Worm (Caenorhabditis elegans) whole organism, mixed stage, embryonic: ENCODE measurements around the gene odd-1.

Source experiments
- M03D4.4 ChIP-seq: sonication (generic microtip); optimal IDR thresholded peaks from 2 replicates; lab custom pipeline; 2017; ENCODE audit warnings: mild to moderate bottlenecking, missing genetic modification characterization, missing compliant biosample characterization
- bed-3 ChIP-seq: fragments of 200-800 bp; sonication (Bioruptor generic); optimal IDR thresholded peaks from 3 replicates; lab custom pipeline; 2018; ENCODE audit warnings: mild to moderate bottlenecking, missing genetic modification characterization, moderate library complexity, missing compliant biosample characterization
- blmp-1 ChIP-seq: fragments of 150-350 bp; optimal IDR thresholded peaks from 2 replicates; lab custom pipeline; 2014; ENCODE audit warnings: missing biosample characterization, missing genetic modification characterization
- ceh-39 ChIP-seq: fragments of 150-350 bp; optimal IDR thresholded peaks from 2 replicates; lab custom pipeline; 2014; ENCODE audit warnings: missing biosample characterization, missing genetic modification characterization
- ceh-43 ChIP-seq: fragments of 200-800 bp; sonication (Bioruptor generic); optimal IDR thresholded peaks from 2 replicates; lab custom pipeline; 2018; ENCODE audit warnings: mild to moderate bottlenecking, missing genetic modification characterization, moderate library complexity, missing compliant biosample characterization
- ceh-83 ChIP-seq: fragments of 200-800 bp; sonication (Bioruptor generic); optimal IDR thresholded peaks from 2 replicates; lab custom pipeline; 2018; ENCODE audit warnings: mild to moderate bottlenecking, missing genetic modification characterization, missing compliant biosample characterization
- ces-1 ChIP-seq: fragments of 150-350 bp; optimal IDR thresholded peaks from 2 replicates; lab custom pipeline; 2014; ENCODE audit warnings: missing biosample characterization, missing genetic modification reagents, missing genetic modification characterization
- cnd-1 ChIP-seq: fragments of 200-800 bp; sonication (Bioruptor generic); optimal IDR thresholded peaks from 2 replicates; lab custom pipeline; 2018; ENCODE audit warnings: mild to moderate bottlenecking, missing genetic modification characterization, missing compliant biosample characterization
- drap-1 ChIP-seq: fragments of 200-800 bp; sonication (Bioruptor generic); optimal IDR thresholded peaks from 3 replicates; lab custom pipeline; 2018; ENCODE audit warnings: mild to moderate bottlenecking, missing genetic modification characterization, missing compliant biosample characterization
- elt-1 ChIP-seq: sonication (generic microtip); optimal IDR thresholded peaks from 2 replicates; lab custom pipeline; 2017; ENCODE audit warnings: missing genetic modification characterization, mild to moderate bottlenecking, missing compliant biosample characterization, antibody characterized with exemption, moderate library complexity, borderline replicate concordance; ENCODE audit not compliant: insufficient read depth
- elt-3 ChIP-seq: fragments of 150-350 bp; optimal IDR thresholded peaks from 2 replicates; lab custom pipeline; 2014; ENCODE audit warnings: missing biosample characterization, missing genetic modification characterization
- flh-1 ChIP-seq: fragments of 200-800 bp; sonication (Bioruptor generic); optimal IDR thresholded peaks from 2 replicates; lab custom pipeline; 2018; ENCODE audit warnings: mild to moderate bottlenecking, missing genetic modification characterization, moderate library complexity, missing compliant biosample characterization
- ham-2 ChIP-seq: fragments of 200-800 bp; sonication (Bioruptor generic); optimal IDR thresholded peaks from 2 replicates; lab custom pipeline; 2018; ENCODE audit warnings: mild to moderate bottlenecking, missing genetic modification characterization, missing compliant biosample characterization
- hlh-1 ChIP-seq: fragments of 150-350 bp; optimal IDR thresholded peaks from 2 replicates; lab custom pipeline; 2014; ENCODE audit warnings: missing biosample characterization, missing genetic modification reagents, missing genetic modification characterization
- lin-13 ChIP-seq: fragments of 150-350 bp; optimal IDR thresholded peaks from 2 replicates; lab custom pipeline; 2014; ENCODE audit warnings: missing biosample characterization, missing genetic modification characterization
- lin-32 ChIP-seq: fragments of 200-800 bp; sonication (Bioruptor generic); optimal IDR thresholded peaks from 2 replicates; lab custom pipeline; 2018; ENCODE audit warnings: mild to moderate bottlenecking, missing genetic modification characterization, missing compliant biosample characterization
- lsy-2 ChIP-seq: fragments of 150-350 bp; optimal IDR thresholded peaks from 2 replicates; lab custom pipeline; 2014; ENCODE audit warnings: missing biosample characterization, missing genetic modification characterization
- mab-5 ChIP-seq: fragments of 150-350 bp; optimal IDR thresholded peaks from 2 replicates; lab custom pipeline; 2014; ENCODE audit warnings: missing biosample characterization, missing genetic modification characterization
- mep-1 ChIP-seq: fragments of 150-350 bp; optimal IDR thresholded peaks from 2 replicates; lab custom pipeline; 2017; ENCODE audit warnings: missing biosample characterization, missing genetic modification reagents, missing genetic modification characterization, inconsistent platforms
- nhr-12 ChIP-seq: fragments of 150-350 bp; optimal IDR thresholded peaks from 2 replicates; lab custom pipeline; 2014; ENCODE audit warnings: missing biosample characterization, missing genetic modification characterization
- nhr-2 ChIP-seq: fragments of 150-350 bp; optimal IDR thresholded peaks from 2 replicates; lab custom pipeline; 2014; ENCODE audit warnings: missing biosample characterization, missing genetic modification characterization
- nhr-237 ChIP-seq: fragments of 150-350 bp; optimal IDR thresholded peaks from 2 replicates; lab custom pipeline; 2014; ENCODE audit warnings: missing biosample characterization, missing genetic modification characterization
- nhr-28 ChIP-seq: fragments of 150-350 bp; optimal IDR thresholded peaks from 2 replicates; lab custom pipeline; 2014; ENCODE audit warnings: missing biosample characterization, missing genetic modification characterization
- nhr-76 ChIP-seq: sonication (generic microtip); optimal IDR thresholded peaks from 2 replicates; lab custom pipeline; 2017; ENCODE audit warnings: missing biosample characterization, missing genetic modification characterization
- pha-4 ChIP-seq: fragments of 150-350 bp; optimal IDR thresholded peaks from 2 replicates; lab custom pipeline; 2018; ENCODE audit warnings: missing biosample characterization, missing genetic modification reagents, missing genetic modification characterization
- sem-2 ChIP-seq: fragments of 200-800 bp; sonication (Bioruptor generic); optimal IDR thresholded peaks from 2 replicates; lab custom pipeline; 2018; ENCODE audit warnings: mild to moderate bottlenecking, missing genetic modification characterization, missing compliant biosample characterization
- sptf-1 ChIP-seq: sonication (generic microtip); optimal IDR thresholded peaks from 2 replicates; lab custom pipeline; 2017; ENCODE audit warnings: mild to moderate bottlenecking, missing genetic modification characterization, moderate library complexity, missing compliant biosample characterization
- tbx-8 ChIP-seq: fragments of 200-800 bp; sonication (Bioruptor generic); optimal IDR thresholded peaks from 2 replicates; lab custom pipeline; 2018; ENCODE audit warnings: mild to moderate bottlenecking, missing genetic modification characterization, moderate library complexity, missing compliant biosample characterization
- unc-120 ChIP-seq: sonication (generic microtip); optimal IDR thresholded peaks from 2 replicates; lab custom pipeline; 2017; ENCODE audit warnings: missing genetic modification characterization, missing compliant biosample characterization; ENCODE audit not compliant: poor library complexity, severe bottlenecking
- unc-39 ChIP-seq: fragments of 150-350 bp; optimal IDR thresholded peaks from 2 replicates; lab custom pipeline; 2014; ENCODE audit warnings: missing biosample characterization, missing genetic modification characterization
- unc-62 ChIP-seq: fragments of 150-350 bp; optimal IDR thresholded peaks from 2 replicates; lab custom pipeline; 2014; ENCODE audit warnings: missing biosample characterization, missing genetic modification reagents, missing genetic modification characterization
- zip-8 ChIP-seq: fragments of 150-350 bp; optimal IDR thresholded peaks from 2 replicates; lab custom pipeline; 2014; ENCODE audit warnings: missing biosample characterization, missing genetic modification characterization

odd-1 gene

ce11 chrIII:7095156-7095555 is 13.0 kb upstream of the odd-1 start, which contains the start of gene nhr-9:
Gene nhr-9, plus strand, starts transcription at chrIII:7095462.
- TF ChIP-seq lin-13 (tag; lab: Kevin White, UChicago): no peak
- no peak for TF ChIP-seq lin-32 (GFP tag; lab: Kevin White, UChicago)
- no peak for TF ChIP-seq sptf-1
- no peak for TF ChIP-seq ham-2 (GFP tag; lab: Kevin White, UChicago)
- TF ChIP-seq nhr-2: no peak
- no peak for TF ChIP-seq ceh-39
- no peak for TF ChIP-seq elt-3 (tag; lab: Kevin White, UChicago)
- TF ChIP-seq flh-1 (GFP tag; lab: Kevin White, UChicago): no peak
- no peak for TF ChIP-seq pha-4 (tag; lab: Kevin White, UChicago)
- no peak for TF ChIP-seq unc-120
- no peak for TF ChIP-seq cnd-1 (tag; lab: Kevin White, UChicago)
- no peak for TF ChIP-seq ceh-83 (GFP tag; lab: Kevin White, UChicago)
- TF ChIP-seq unc-62 (GFP tag; lab: Kevin White, UChicago): no peak
- no peak for TF ChIP-seq hlh-1 (tag; lab: Kevin White, UChicago)
- TF ChIP-seq elt-1 (tag; lab: Kevin White, UChicago): no peak
- no peak for TF ChIP-seq ceh-43 (GFP tag; lab: Kevin White, UChicago)
- TF ChIP-seq, all 35 proteins: peak for 0

ce11 chrIII:7096481-7096880 is 11.6 kb upstream of the odd-1 start:
- no peak for TF ChIP-seq cnd-1 (tag; lab: Kevin White, UChicago)
- TF ChIP-seq unc-62 (GFP tag; lab: Kevin White, UChicago): no peak
- TF ChIP-seq sem-2: no peak
- no peak for TF ChIP-seq blmp-1 (tag; lab: Kevin White, UChicago)
- TF ChIP-seq pha-4 (tag; lab: Kevin White, UChicago): no peak
- TF ChIP-seq hlh-1 (tag; lab: Kevin White, UChicago): no peak
- no peak for TF ChIP-seq sptf-1
- no peak for TF ChIP-seq drap-1
- TF ChIP-seq lin-32 (GFP tag; lab: Kevin White, UChicago): no peak
- no peak for TF ChIP-seq nhr-2
- TF ChIP-seq flh-1 (GFP tag; lab: Kevin White, UChicago): no peak
- no peak for TF ChIP-seq tbx-8 (GFP tag; lab: Kevin White, UChicago)
- no peak for TF ChIP-seq M03D4.4
- TF ChIP-seq nhr-76 (tag; lab: Kevin White, UChicago): no peak
- TF ChIP-seq nhr-237 (tag; lab: Kevin White, UChicago): no peak
- no peak for TF ChIP-seq bed-3 (GFP tag; lab: Kevin White, UChicago)
- TF ChIP-seq nhr-28 (tag; lab: Kevin White, UChicago): no peak
- no peak for TF ChIP-seq nhr-12
- no peak for TF ChIP-seq mep-1
- no peak for TF ChIP-seq unc-39

ce11 chrIII:7100001-7100400 is 8.1 kb upstream of the odd-1 start, which contains the start of gene ZK418.11:
Gene ZK418.11, plus strand, starts transcription at chrIII:7100289.
- TF ChIP-seq nhr-76 (tag; lab: Kevin White, UChicago) (no peak), sptf-1 (no peak), lsy-2 (tag; lab: Kevin White, UChicago) (no peak), elt-3 (tag; lab: Kevin White, UChicago) (no peak), mab-5 (no peak), lin-32 (GFP tag; lab: Kevin White, UChicago) (no peak), ceh-43 (GFP tag; lab: Kevin White, UChicago) (no peak), pha-4 (tag; lab: Kevin White, UChicago) (no peak), blmp-1 (tag; lab: Kevin White, UChicago) (no peak), cnd-1 (tag; lab: Kevin White, UChicago) (no peak), tbx-8 (GFP tag; lab: Kevin White, UChicago) (no peak), nhr-237 (tag; lab: Kevin White, UChicago) (no peak), mep-1 (no peak), ces-1 (GFP tag; lab: Kevin White, UChicago) (no peak), nhr-28 (tag; lab: Kevin White, UChicago) (no peak), ham-2 (GFP tag; lab: Kevin White, UChicago) (no peak), unc-62 (GFP tag; lab: Kevin White, UChicago) (no peak), M03D4.4 (no peak)
- TF ChIP-seq, all 35 proteins: peak for 0

ce11 chrIII:7101814-7102477 is 6.2 kb upstream of the odd-1 start:
- no peak for TF ChIP-seq mep-1
- no peak for TF ChIP-seq unc-120
- no peak for TF ChIP-seq ceh-83 (GFP tag; lab: Kevin White, UChicago)
- no peak for TF ChIP-seq zip-8
- TF ChIP-seq ham-2 (GFP tag; lab: Kevin White, UChicago): no peak
- TF ChIP-seq lsy-2 (tag; lab: Kevin White, UChicago): no peak
- TF ChIP-seq blmp-1 (tag; lab: Kevin White, UChicago): no peak
- TF ChIP-seq, all 35 proteins: peak for 0
